Worm (Caenorhabditis elegans): Measurements from ENCODE around the gene R02D5.9.

R02D5.9 gene

DNA sequence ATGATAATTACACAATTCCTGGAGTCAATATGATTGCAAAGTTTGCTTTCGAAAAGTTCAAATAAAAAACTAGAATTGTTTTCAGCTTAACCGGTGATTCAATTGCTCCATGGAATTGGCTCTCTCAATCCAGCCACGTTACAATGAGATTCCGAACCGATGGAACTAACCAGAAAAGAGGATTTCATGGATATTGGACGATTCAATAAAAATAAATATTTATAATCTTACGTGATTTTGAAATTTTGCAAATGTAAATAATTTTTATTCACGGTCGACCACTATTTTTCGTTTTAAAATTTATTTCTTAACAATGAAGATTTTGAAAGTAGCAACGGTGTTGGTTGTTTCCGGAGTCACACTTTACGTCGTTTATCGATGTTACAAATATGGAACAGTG lies 28.9 kb downstream of the R02D5.9 start, which contains the start of gene R02D5.10:
TSS of gene R02D5.10 (plus strand) at position 301 of the 400 bp plus-strand sequence.
- TF ChIP-seq tbx-37 (GFP tag; conservative IDR thresholded peaks at IDR 0.05): no peak
- no peak for TF ChIP-seq aly-1 (tag; optimal IDR thresholded peaks at IDR 0.05)
- TF ChIP-seq ceh-13 (GFP tag; optimal IDR thresholded peaks at IDR 0.05): no peak
- TF ChIP-seq hmg-4 (GFP tag; optimal IDR thresholded peaks at IDR 0.05): no peak
- TF ChIP-seq B0310.2 (tag; optimal IDR thresholded peaks at IDR 0.05): no peak
- no peak for TF ChIP-seq tbx-11 (GFP tag; IDR thresholded peaks at IDR 0.05)
- TF ChIP-seq F13C5.2 (tag; optimal IDR thresholded peaks at IDR 0.05): no peak
- TF ChIP-seq hnd-1 (tag; optimal IDR thresholded peaks at IDR 0.05): no peak
- no peak for TF ChIP-seq ets-7 (tag; optimal IDR thresholded peaks at IDR 0.05)
- no peak for TF ChIP-seq ceh-36 (tag; optimal IDR thresholded peaks at IDR 0.05)
- no peak for TF ChIP-seq ama-1 (optimal IDR thresholded peaks at IDR 0.05)
- TF ChIP-seq flt-1 (GFP tag; IDR thresholded peaks at IDR 0.05): no peak
- no peak for TF ChIP-seq sea-1 (GFP tag; conservative IDR thresholded peaks at IDR 0.05)
- no peak for TF ChIP-seq tra-4 (tag; optimal IDR thresholded peaks at IDR 0.05)

- no peak for TF ChIP-seq tbx-11 (GFP tag; IDR thresholded peaks at IDR 0.05)
- TF ChIP-seq flt-1 (GFP tag; IDR thresholded peaks at IDR 0.05): no peak
- TF ChIP-seq F13C5.2 (tag; optimal IDR thresholded peaks at IDR 0.05): no peak
- TF ChIP-seq scrt-1 (GFP tag; IDR thresholded peaks at IDR 0.05): no peak
- TF ChIP-seq sea-1 (GFP tag; conservative IDR thresholded peaks at IDR 0.05): no peak
- no peak for TF ChIP-seq hnd-1 (tag; optimal IDR thresholded peaks at IDR 0.05)
- TF ChIP-seq ceh-36 (tag; optimal IDR thresholded peaks at IDR 0.05): no peak
- TF ChIP-seq tbx-37 (GFP tag; conservative IDR thresholded peaks at IDR 0.05): no peak
- TF ChIP-seq B0310.2 (tag; optimal IDR thresholded peaks at IDR 0.05): no peak
Measured at ce11 chrV:14481401-14481800, 29.5 kb downstream of the R02D5.9 start, which contains the start of gene R02D5.7. Gene R02D5.7, minus strand, starts transcription at chrV:14481501.

DNA sequence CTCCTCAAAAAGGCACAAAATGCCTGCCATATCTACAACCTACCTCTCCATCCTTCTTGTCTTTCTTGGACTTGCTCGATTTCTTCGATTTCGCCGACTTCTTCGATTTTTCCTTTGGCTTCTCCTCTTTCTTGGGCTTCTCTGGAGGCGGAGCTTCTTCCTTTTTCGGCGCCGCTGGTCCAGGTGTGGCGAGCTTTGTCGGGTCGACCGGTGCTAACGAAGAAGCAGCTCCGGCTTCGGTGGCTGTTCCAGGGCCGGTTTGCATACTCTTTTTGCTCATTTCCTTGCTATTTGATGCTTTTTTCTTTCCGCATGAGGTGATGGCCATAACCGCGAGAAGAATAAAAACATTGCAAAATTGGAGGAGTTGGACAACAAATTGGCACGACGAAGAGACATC lies 30.4 kb downstream of the R02D5.9 start:
- TF ChIP-seq hmbx-1 (tag; optimal IDR thresholded peaks at IDR 0.05): no peak
- no peak for TF ChIP-seq tbx-37 (GFP tag; conservative IDR thresholded peaks at IDR 0.05)

DNA sequence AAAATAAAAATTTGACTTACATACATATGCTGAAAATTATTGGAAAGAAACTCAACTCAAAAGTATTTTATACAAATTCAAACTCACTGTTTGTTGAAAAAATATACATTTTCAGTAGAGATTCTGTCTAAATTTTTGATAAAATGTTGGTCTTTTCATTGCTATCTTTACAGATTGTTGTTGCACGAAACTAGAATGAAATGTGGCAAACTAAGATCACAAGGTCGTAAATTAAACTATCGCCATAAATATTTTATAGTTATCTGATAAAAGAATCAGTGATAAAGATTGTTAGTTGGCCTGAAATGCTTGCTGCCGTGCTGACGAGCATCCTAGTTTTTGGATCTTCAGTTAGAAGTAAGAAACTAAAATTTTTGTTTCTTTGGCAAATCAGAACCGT lies 31.9 kb downstream of the R02D5.9 start, which contains the start of gene clec-55:
TSS of gene clec-55 (plus strand) at position 301 of the 400 bp plus-strand sequence.
- TF ChIP-seq hmbx-1 (tag; optimal IDR thresholded peaks at IDR 0.05) (no peak), ets-7 (tag; optimal IDR thresholded peaks at IDR 0.05) (no peak), pes-1 (GFP tag; IDR thresholded peaks at IDR 0.05) (no peak), tbx-11 (GFP tag; IDR thresholded peaks at IDR 0.05) (no peak), hmg-4 (GFP tag; optimal IDR thresholded peaks at IDR 0.05) (no peak), ceh-36 (tag; optimal IDR thresholded peaks at IDR 0.05) (no peak), sea-1 (GFP tag; conservative IDR thresholded peaks at IDR 0.05) (no peak), F13C5.2 (tag; optimal IDR thresholded peaks at IDR 0.05) (no peak), hnd-1 (tag; optimal IDR thresholded peaks at IDR 0.05) (no peak), B0310.2 (tag; optimal IDR thresholded peaks at IDR 0.05) (no peak), scrt-1 (GFP tag; IDR thresholded peaks at IDR 0.05) (no peak), ceh-13 (GFP tag; optimal IDR thresholded peaks at IDR 0.05) (no peak), tra-4 (tag; optimal IDR thresholded peaks at IDR 0.05) (no peak), ama-1 (optimal IDR thresholded peaks at IDR 0.05) (no peak)

DNA sequence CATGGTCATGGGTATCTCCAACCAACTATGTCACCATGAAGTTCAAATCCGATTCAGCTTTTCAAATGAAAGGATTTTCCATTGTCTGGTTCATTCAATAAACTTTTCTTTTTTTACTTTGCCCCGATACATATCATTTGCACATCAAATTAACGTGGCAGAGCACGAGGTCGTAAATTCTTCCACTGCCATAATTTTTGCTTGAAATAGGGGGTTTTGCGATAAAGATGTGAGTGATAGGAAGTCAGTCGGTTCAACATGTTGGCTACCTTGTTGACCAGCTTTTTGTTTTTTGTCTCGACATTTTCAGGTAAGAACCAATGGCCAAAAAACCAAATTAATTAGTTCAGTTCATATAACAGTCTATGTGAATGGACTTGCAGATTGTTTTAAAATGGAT lies 34.2 kb downstream of the R02D5.9 start, which contains the start of gene clec-54:
TSS of gene clec-54 (plus strand) at position 224 of the 400 bp plus-strand sequence.
- TF ChIP-seq tbx-37 (GFP tag; conservative IDR thresholded peaks at IDR 0.05): no peak
- no peak for TF ChIP-seq sea-1 (GFP tag; conservative IDR thresholded peaks at IDR 0.05)
- no peak for TF ChIP-seq hmbx-1 (tag; optimal IDR thresholded peaks at IDR 0.05)
- TF ChIP-seq hmg-4 (GFP tag; optimal IDR thresholded peaks at IDR 0.05): no peak
- no peak for TF ChIP-seq B0310.2 (tag; optimal IDR thresholded peaks at IDR 0.05)
- TF ChIP-seq tra-4 (tag; optimal IDR thresholded peaks at IDR 0.05): no peak
- TF ChIP-seq tbx-11 (GFP tag; IDR thresholded peaks at IDR 0.05): no peak
- no peak for TF ChIP-seq ceh-36 (tag; optimal IDR thresholded peaks at IDR 0.05)
- no peak for TF ChIP-seq ceh-13 (GFP tag; optimal IDR thresholded peaks at IDR 0.05)
- TF ChIP-seq scrt-1 (GFP tag; IDR thresholded peaks at IDR 0.05): no peak

DNA sequence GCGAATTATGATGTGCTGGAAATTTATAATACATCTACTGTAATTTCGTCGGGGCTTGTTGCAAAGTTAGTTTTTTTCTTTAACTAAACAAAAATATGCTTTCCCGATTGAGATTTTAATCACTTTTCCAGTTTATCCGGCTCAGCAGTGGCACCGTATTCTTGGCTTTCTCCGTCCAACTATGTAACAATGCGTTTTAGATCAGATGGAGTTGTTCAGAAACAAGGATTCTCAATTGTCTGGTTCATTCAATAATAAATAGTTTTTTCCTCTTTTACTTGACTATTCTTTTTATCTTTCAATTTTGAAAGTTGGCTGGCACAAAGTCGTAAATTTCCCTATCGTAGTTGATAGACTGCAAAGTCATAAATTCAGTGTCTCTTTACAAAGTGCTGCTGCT lies 36.8 kb downstream of the R02D5.9 start, which contains the start of gene clec-56:
TSS of gene clec-56 (plus strand) at position 301 of the 400 bp plus-strand sequence.
- TF ChIP-seq tbx-37 (GFP tag; conservative IDR thresholded peaks at IDR 0.05) (no peak), hnd-1 (tag; optimal IDR thresholded peaks at IDR 0.05) (no peak), tra-4 (tag; optimal IDR thresholded peaks at IDR 0.05) (no peak), scrt-1 (GFP tag; IDR thresholded peaks at IDR 0.05) (no peak), ceh-13 (GFP tag; optimal IDR thresholded peaks at IDR 0.05) (no peak), hmg-4 (GFP tag; optimal IDR thresholded peaks at IDR 0.05) (no peak), hmbx-1 (tag; optimal IDR thresholded peaks at IDR 0.05) (no peak), B0310.2 (tag; optimal IDR thresholded peaks at IDR 0.05) (no peak), F13C5.2 (tag; optimal IDR thresholded peaks at IDR 0.05) (no peak)

- no peak for TF ChIP-seq tbx-37 (GFP tag; conservative IDR thresholded peaks at IDR 0.05)
Measured at ce11 chrV:14472229-14472628, 38.7 kb downstream of the R02D5.9 start, which contains the start of gene clec-227. Gene clec-227, plus strand, starts transcription at chrV:14472529.

- TF ChIP-seq sea-1 (GFP tag; conservative IDR thresholded peaks at IDR 0.05) (no peak), flt-1 (GFP tag; IDR thresholded peaks at IDR 0.05) (no peak), ceh-36 (tag; optimal IDR thresholded peaks at IDR 0.05) (no peak), tbx-11 (GFP tag; IDR thresholded peaks at IDR 0.05) (no peak), F13C5.2 (tag; optimal IDR thresholded peaks at IDR 0.05) (no peak), ets-7 (tag; optimal IDR thresholded peaks at IDR 0.05) (no peak), hmbx-1 (tag; optimal IDR thresholded peaks at IDR 0.05) (no peak), pes-1 (GFP tag; IDR thresholded peaks at IDR 0.05) (no peak), B0310.2 (tag; optimal IDR thresholded peaks at IDR 0.05) (no peak), hmg-4 (GFP tag; optimal IDR thresholded peaks at IDR 0.05) (no peak), aly-1 (tag; optimal IDR thresholded peaks at IDR 0.05) (no peak), scrt-1 (GFP tag; IDR thresholded peaks at IDR 0.05) (no peak), tra-4 (tag; optimal IDR thresholded peaks at IDR 0.05) (no peak), ceh-13 (GFP tag; optimal IDR thresholded peaks at IDR 0.05) (no peak), tbx-37 (GFP tag; conservative IDR thresholded peaks at IDR 0.05) (no peak), ama-1 (optimal IDR thresholded peaks at IDR 0.05) (no peak), hnd-1 (tag; optimal IDR thresholded peaks at IDR 0.05) (no peak)
Measured at ce11 chrV:14468931-14469330, 42.0 kb downstream of the R02D5.9 start, which contains the start of gene clec-57. Gene clec-57, plus strand, starts transcription at chrV:14469231.

Data from whole organism, early embryonic.